Worm (Caenorhabditis elegans) whole organism, L2 larva: ENCODE data around the gene K08H2.10.

Experiments used
- ZK546.5 ChIP-seq: sonication (generic microtip); optimal IDR thresholded peaks from 2 replicates; lab custom pipeline; 2017; ENCODE audit warnings: missing biosample characterization, missing genetic modification characterization
- aly-2 ChIP-seq: fragments of 150-350 bp; optimal IDR thresholded peaks from 2 replicates; lab custom pipeline; 2014; ENCODE audit warnings: missing biosample characterization, missing genetic modification characterization
- blmp-1 ChIP-seq: sonication (generic microtip); optimal IDR thresholded peaks from 2 replicates; lab custom pipeline; 2017; ENCODE audit warnings: missing genetic modification characterization, mild to moderate bottlenecking, missing compliant biosample characterization, antibody characterized with exemption, moderate library complexity; ENCODE audit not compliant: insufficient read depth
- egl-27 ChIP-seq: sonication (generic microtip); optimal IDR thresholded peaks from 3 replicates; lab custom pipeline; 2017; ENCODE audit warnings: missing biosample characterization, missing genetic modification reagents, missing genetic modification characterization
- mdl-1 ChIP-seq, 2 experiments: fragments of 150-350 bp in 1 of 2; sonication (generic microtip) in 1 of 2; optimal IDR thresholded peaks; 2 replicates each; lab custom pipeline; 2017; ENCODE audit warnings: missing biosample characterization in 2 of 2, missing genetic modification characterization in 2 of 2
- nhr-237 ChIP-seq: fragments of 150-350 bp; optimal IDR thresholded peaks from 2 replicates; lab custom pipeline; 2014; ENCODE audit warnings: missing biosample characterization, missing genetic modification characterization
- unc-39 ChIP-seq: fragments of 150-350 bp; optimal IDR thresholded peaks from 2 replicates; lab custom pipeline; 2014; ENCODE audit warnings: missing biosample characterization, missing genetic modification characterization

DNA sequence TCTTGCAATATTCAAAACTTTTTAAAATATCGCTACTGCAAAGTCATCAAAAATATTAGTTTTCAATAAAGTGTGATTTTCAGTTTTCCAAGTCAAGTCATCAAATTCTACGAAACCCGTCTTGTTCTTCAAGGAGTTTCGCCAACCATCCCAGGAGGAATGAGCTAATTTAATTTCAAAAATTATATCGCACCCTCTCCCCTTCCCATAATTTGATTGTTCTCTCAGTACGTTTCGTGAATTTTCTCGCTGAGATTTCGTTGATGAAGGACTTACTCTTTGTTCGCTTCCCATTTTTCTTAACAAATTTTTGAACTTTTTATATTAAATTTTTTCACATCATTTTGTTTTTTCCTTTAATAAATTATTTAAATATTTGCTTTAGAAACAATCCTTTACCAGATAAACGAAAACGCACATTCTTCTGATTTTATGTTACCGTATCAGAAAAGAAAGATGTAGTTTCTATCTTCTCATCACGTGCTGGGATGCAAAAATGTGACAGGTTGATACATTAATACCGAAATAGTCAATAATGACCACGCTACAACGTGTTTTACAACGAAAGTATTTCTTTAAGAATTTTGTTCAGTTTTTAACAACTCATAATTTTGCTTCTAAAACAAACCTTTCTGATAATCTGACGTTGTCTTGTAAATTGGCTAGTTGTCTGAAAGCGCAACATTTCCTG is 10.8 kb upstream of the K08H2.10 start:
- TF ChIP-seq ZK546.5 (tag; lab: Kevin White, UChicago), result no peak
- TF ChIP-seq blmp-1 (tag; lab: Kevin White, UChicago), result no peak
- TF ChIP-seq aly-2 (tag; lab: Kevin White, UChicago), result no peak
- no peak for TF ChIP-seq nhr-237 (tag; lab: Kevin White, UChicago)
- TF ChIP-seq mdl-1 (tag; optimal IDR thresholded peaks at IDR 0.05; lab: Kevin White, UChicago), result no peak
- no peak for TF ChIP-seq unc-39
- TF ChIP-seq egl-27 (tag; lab: Kevin White, UChicago), result no peak
